Worm (Caenorhabditis elegans) whole organism, L2 larva: ENCODE results near the gene C17H12.2.

ENCODE experiments used
- ZK546.5 ChIP-seq: sonication (generic microtip); optimal IDR thresholded peaks from 2 replicates; lab custom pipeline; 2017; ENCODE audit warnings: missing biosample characterization, missing genetic modification characterization
- nhr-12 ChIP-seq: fragments of 150-350 bp; optimal IDR thresholded peaks from 2 replicates; lab custom pipeline; 2014; ENCODE audit warnings: missing biosample characterization, missing genetic modification characterization

DNA sequence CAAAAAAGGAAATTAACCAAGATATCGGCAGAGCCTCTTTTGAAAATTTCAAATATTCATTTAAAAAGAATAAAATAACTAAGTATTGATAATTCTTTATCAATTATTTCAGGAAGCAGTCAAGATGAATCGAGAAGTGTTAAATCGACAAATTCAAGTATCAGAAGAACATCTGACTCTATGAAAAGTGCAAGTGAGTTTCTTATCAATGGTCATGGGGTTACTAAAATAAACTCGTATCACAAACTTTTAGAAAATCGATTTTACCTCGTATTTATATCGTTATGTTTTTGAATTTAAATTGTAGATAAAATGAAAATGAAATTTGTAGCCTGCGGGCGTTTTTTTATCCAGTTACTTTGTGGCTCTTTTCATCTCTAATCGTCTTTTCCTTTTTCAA lies 18.7 kb downstream of the C17H12.2 start:
- TF ChIP-seq ZK546.5 (tag; lab: Kevin White, UChicago) (no peak), nhr-12 (tag; lab: Kevin White, UChicago) (no peak)
